Worm (Caenorhabditis elegans) whole organism, L3 larva: ENCODE results near the gene fipr-6.

Experiments
- R02D3.7 ChIP-seq: fragments of 150-350 bp; optimal IDR thresholded peaks from 2 replicates; lab custom pipeline; 2014; ENCODE audit warnings: missing biosample characterization, missing genetic modification characterization
- ZK546.5 ChIP-seq: sonication (generic microtip); optimal IDR thresholded peaks from 2 replicates; lab custom pipeline; 2017; ENCODE audit warnings: missing biosample characterization, missing genetic modification characterization
- ama-1 ChIP-seq: fragments of 150-350 bp; optimal IDR thresholded peaks from 2 replicates; lab custom pipeline; 2018
- ceh-16 ChIP-seq: sonication (generic microtip); optimal IDR thresholded peaks from 2 replicates; lab custom pipeline; 2017; ENCODE audit warnings: missing biosample characterization, missing genetic modification characterization
- ceh-28 ChIP-seq: fragments of 150-350 bp; optimal IDR thresholded peaks from 2 replicates; lab custom pipeline; 2014; ENCODE audit warnings: missing biosample characterization, missing genetic modification reagents, missing genetic modification characterization
- ceh-82 ChIP-seq: fragments of 150-350 bp; optimal IDR thresholded peaks from 2 replicates; lab custom pipeline; 2014; ENCODE audit warnings: missing biosample characterization, missing genetic modification characterization
- ceh-9 ChIP-seq: sonication (generic microtip); optimal IDR thresholded peaks from 2 replicates; lab custom pipeline; 2018; ENCODE audit warnings: missing biosample characterization, missing genetic modification characterization
- daf-12 ChIP-seq: fragments of 150-350 bp; optimal IDR thresholded peaks from 2 replicates; lab custom pipeline; 2014; ENCODE audit warnings: missing biosample characterization, missing genetic modification reagents, missing genetic modification characterization
- egl-5 ChIP-seq: fragments of 150-350 bp; optimal IDR thresholded peaks from 2 replicates; lab custom pipeline; 2017; ENCODE audit warnings: missing biosample characterization, missing genetic modification reagents, missing genetic modification characterization, inconsistent platforms
- elt-2 ChIP-seq: sonication (generic microtip); optimal IDR thresholded peaks from 2 replicates; lab custom pipeline; 2016; ENCODE audit warnings: missing genetic modification reagents, mild to moderate bottlenecking, missing genetic modification characterization, missing compliant biosample characterization
- elt-3 ChIP-seq, 3 experiments: fragments of 150-350 bp in 1 of 3; sonication (generic microtip) in 2 of 3; optimal IDR thresholded peaks; 2 replicates in 2 of 3; 4 replicates in 1 of 3; lab custom pipeline; 2014 to 2017; ENCODE audit warnings: missing biosample characterization in 3 of 3, missing genetic modification characterization in 3 of 3
- eor-1 ChIP-seq, 2 experiments: fragments of 150-350 bp; optimal IDR thresholded peaks; 2 replicates each; lab custom pipeline; 2014 to 2018; ENCODE audit warnings: missing biosample characterization in 2 of 2, missing genetic modification characterization in 2 of 2
- fkh-10 ChIP-seq: sonication (generic microtip); optimal IDR thresholded peaks from 2 replicates; lab custom pipeline; 2017; ENCODE audit warnings: missing biosample characterization, missing genetic modification reagents, missing genetic modification characterization
- fkh-2 ChIP-seq: fragments of 150-350 bp; optimal IDR thresholded peaks from 2 replicates; lab custom pipeline; 2014; ENCODE audit warnings: missing biosample characterization, missing genetic modification reagents, missing genetic modification characterization
- fos-1 ChIP-seq: fragments of 150-350 bp; optimal IDR thresholded peaks from 2 replicates; lab custom pipeline; 2014; ENCODE audit warnings: missing biosample characterization, missing genetic modification characterization
- hmg-11 ChIP-seq: sonication (generic microtip); optimal IDR thresholded peaks from 2 replicates; lab custom pipeline; 2016; ENCODE audit warnings: missing genetic modification characterization, missing compliant biosample characterization
- jun-1 ChIP-seq: fragments of 150-350 bp; optimal IDR thresholded peaks from 2 replicates; lab custom pipeline; 2014; ENCODE audit warnings: missing biosample characterization, missing genetic modification reagents, missing genetic modification characterization
- lin-15B ChIP-seq: fragments of 150-350 bp; optimal IDR thresholded peaks from 2 replicates; lab custom pipeline; 2014; ENCODE audit warnings: missing biosample characterization, missing genetic modification characterization
- lin-39 ChIP-seq: fragments of 150-350 bp; optimal IDR thresholded peaks from 2 replicates; lab custom pipeline; 2018; ENCODE audit warnings: missing biosample characterization, missing genetic modification reagents, missing genetic modification characterization
- lsy-12 ChIP-seq: sonication (generic microtip); optimal IDR thresholded peaks from 2 replicates; lab custom pipeline; 2016; ENCODE audit warnings: mild to moderate bottlenecking, missing genetic modification characterization, missing compliant biosample characterization
- mdl-1 ChIP-seq: fragments of 150-350 bp; optimal IDR thresholded peaks from 2 replicates; lab custom pipeline; 2014; ENCODE audit warnings: missing biosample characterization, missing genetic modification characterization
- mml-1 ChIP-seq: fragments of 150-350 bp; sonication (generic microtip); optimal IDR thresholded peaks from 3 replicates; lab custom pipeline; 2014; ENCODE audit warnings: missing biosample characterization, missing genetic modification characterization
- nfya-1 ChIP-seq: sonication (generic microtip); optimal IDR thresholded peaks from 2 replicates; lab custom pipeline; 2017; ENCODE audit warnings: missing genetic modification characterization, mild to moderate bottlenecking, missing compliant biosample characterization, antibody characterized with exemption, moderate library complexity; ENCODE audit not compliant: insufficient read depth
- nhr-11 ChIP-seq: fragments of 150-350 bp; optimal IDR thresholded peaks from 2 replicates; lab custom pipeline; 2014; ENCODE audit warnings: missing biosample characterization, missing genetic modification characterization
- nhr-23 ChIP-seq: fragments of 150-350 bp; optimal IDR thresholded peaks from 2 replicates; lab custom pipeline; 2014; ENCODE audit warnings: missing biosample characterization, missing genetic modification reagents, missing genetic modification characterization
- nhr-237 ChIP-seq: fragments of 150-350 bp; optimal IDR thresholded peaks from 2 replicates; lab custom pipeline; 2014; ENCODE audit warnings: missing biosample characterization, missing genetic modification characterization
- nhr-25 ChIP-seq: sonication (generic microtip); optimal IDR thresholded peaks from 2 replicates; lab custom pipeline; 2017; ENCODE audit warnings: missing biosample characterization, missing genetic modification characterization
- nhr-43 ChIP-seq: sonication (generic microtip); optimal IDR thresholded peaks from 2 replicates; lab custom pipeline; 2016; ENCODE audit warnings: mild to moderate bottlenecking, missing genetic modification characterization, missing compliant biosample characterization; ENCODE audit not compliant: poor library complexity, severe bottlenecking
- nhr-67 ChIP-seq: fragments of 150-350 bp; optimal IDR thresholded peaks from 2 replicates; lab custom pipeline; 2014; ENCODE audit warnings: missing biosample characterization, missing genetic modification characterization
- nhr-76 ChIP-seq: fragments of 150-350 bp; sonication (generic microtip); optimal IDR thresholded peaks from 5 replicates; lab custom pipeline; 2014; ENCODE audit warnings: missing biosample characterization, missing genetic modification characterization
- nhr-77 ChIP-seq: fragments of 150-350 bp; optimal IDR thresholded peaks from 2 replicates; lab custom pipeline; 2014; ENCODE audit warnings: missing biosample characterization, missing genetic modification characterization
- pha-4 ChIP-seq: fragments of 150-350 bp; optimal IDR thresholded peaks from 2 replicates; lab custom pipeline; 2014; ENCODE audit warnings: missing biosample characterization, missing genetic modification reagents, missing genetic modification characterization
- pqm-1 ChIP-seq: fragments of 150-350 bp; optimal IDR thresholded peaks from 2 replicates; lab custom pipeline; 2017; ENCODE audit warnings: missing biosample characterization, missing genetic modification characterization, inconsistent platforms
- skn-1 ChIP-seq: fragments of 150-350 bp; optimal IDR thresholded peaks from 2 replicates; lab custom pipeline; 2014; ENCODE audit warnings: missing biosample characterization, missing genetic modification characterization
- snpc-4 ChIP-seq: fragments of 150-350 bp; optimal IDR thresholded peaks from 2 replicates; lab custom pipeline; 2014; ENCODE audit warnings: missing biosample characterization, missing genetic modification characterization
- tbx-2 ChIP-seq: sonication (generic microtip); optimal IDR thresholded peaks from 2 replicates; lab custom pipeline; 2016; ENCODE audit warnings: mild to moderate bottlenecking, missing genetic modification characterization, missing compliant biosample characterization
- unc-62 ChIP-seq: fragments of 150-350 bp; sonication (generic microtip); optimal IDR thresholded peaks from 4 replicates; lab custom pipeline; 2014; ENCODE audit warnings: missing biosample characterization, missing genetic modification reagents, missing genetic modification characterization
- ztf-11 ChIP-seq: fragments of 150-350 bp; optimal IDR thresholded peaks from 2 replicates; lab custom pipeline; 2014; ENCODE audit warnings: missing biosample characterization, missing genetic modification characterization
- ztf-4 ChIP-seq: fragments of 150-350 bp; optimal IDR thresholded peaks from 2 replicates; lab custom pipeline; 2014; ENCODE audit warnings: missing biosample characterization, missing genetic modification characterization

fipr-6 gene

DNA sequence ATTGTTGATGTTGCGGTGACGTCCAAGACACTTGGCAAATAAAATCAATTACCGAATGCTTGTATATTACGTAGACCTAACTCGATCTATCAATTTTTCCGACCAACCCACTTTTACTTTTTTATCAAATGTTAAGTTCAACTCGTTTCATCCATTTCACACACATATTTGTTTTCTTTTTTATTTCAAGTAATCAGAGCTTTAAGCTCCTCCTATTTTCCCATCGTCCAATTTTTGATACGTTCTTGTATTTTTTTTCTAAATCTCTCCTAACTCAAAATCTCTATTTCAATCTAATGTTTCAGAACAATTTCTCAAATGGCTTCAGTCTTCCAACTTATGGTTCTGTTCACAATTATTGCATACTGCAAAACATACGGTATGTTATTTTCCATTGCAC, 32.6 kb upstream of the fipr-6 start, which contains the start of gene ZK856.6:
Gene ZK856.6 (plus strand): TSS at position 301 of the 400 bp plus-strand sequence.
- TF ChIP-seq ceh-28 (tag; lab: Kevin White, UChicago) (no peak), nfya-1 (tag; lab: Kevin White, UChicago) (no peak), pqm-1 (tag; lab: Kevin White, UChicago) (no peak), tbx-2 (tag; lab: Kevin White, UChicago) (no peak), ZK546.5 (tag; lab: Kevin White, UChicago) (no peak), egl-5 (no peak), pha-4 (tag; lab: Kevin White, UChicago) (no peak), ama-1 (lab: Kevin White, UChicago) (no peak), daf-12 (no peak), elt-3 (tag; optimal IDR thresholded peaks at IDR 0.05; lab: Kevin White, UChicago) (no peak), ztf-11 (no peak), mdl-1 (tag; lab: Kevin White, UChicago) (no peak), jun-1 (tag; lab: Kevin White, UChicago) (no peak), mml-1 (no peak), ceh-82 (no peak)
- TF ChIP-seq, all 47 proteins: peak for 0

DNA sequence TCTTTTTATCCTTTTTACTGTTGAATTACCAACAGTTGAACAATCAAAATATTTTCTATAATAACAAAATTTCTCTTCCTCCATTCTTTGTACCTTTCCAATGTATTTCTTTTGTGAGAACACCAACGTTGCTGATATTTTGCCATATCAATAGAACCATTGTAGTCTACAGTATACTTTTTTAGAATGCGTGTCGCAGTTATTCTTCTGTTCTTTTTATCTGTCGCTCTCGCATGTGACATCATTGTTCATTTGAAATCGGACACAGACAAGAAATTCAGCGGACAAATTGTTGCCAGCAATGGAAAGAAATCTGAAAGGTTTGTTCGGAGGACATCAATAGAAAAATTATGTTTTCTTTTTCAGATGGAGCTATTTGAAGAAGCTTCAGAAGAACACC, 29.1 kb upstream of the fipr-6 start, which contains the start of gene ZK856.7:
Gene ZK856.7 (plus strand): TSS at position 186 of the 400 bp plus-strand sequence.
- TF ChIP-seq mml-1 (no peak), nhr-23 (tag; lab: Kevin White, UChicago) (peak; percentile 25)

DNA sequence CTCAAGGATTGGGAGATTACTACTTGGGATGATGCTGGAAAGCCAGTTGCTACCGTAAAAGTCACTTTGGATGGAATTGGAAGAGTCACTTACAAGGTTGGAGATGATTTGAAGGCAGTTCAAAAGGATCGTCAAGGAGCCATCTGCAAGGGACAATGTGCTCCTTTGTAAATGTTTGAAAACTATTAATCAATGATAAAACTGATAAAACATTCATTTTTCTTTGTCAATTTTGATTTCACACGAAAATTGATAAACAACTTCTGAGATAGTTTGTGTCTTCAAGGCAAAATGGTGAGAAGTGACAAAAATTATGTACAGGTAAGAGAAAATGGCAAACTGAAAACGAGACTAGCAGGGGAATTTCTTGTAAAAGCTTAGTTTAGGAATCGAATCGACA, 28.7 kb upstream of the fipr-6 start:
- TF ChIP-seq nhr-77 (tag; lab: Kevin White, UChicago) (no peak), elt-2 (peak; percentile 4), ama-1 (lab: Kevin White, UChicago) (peak; percentile 18)

DNA sequence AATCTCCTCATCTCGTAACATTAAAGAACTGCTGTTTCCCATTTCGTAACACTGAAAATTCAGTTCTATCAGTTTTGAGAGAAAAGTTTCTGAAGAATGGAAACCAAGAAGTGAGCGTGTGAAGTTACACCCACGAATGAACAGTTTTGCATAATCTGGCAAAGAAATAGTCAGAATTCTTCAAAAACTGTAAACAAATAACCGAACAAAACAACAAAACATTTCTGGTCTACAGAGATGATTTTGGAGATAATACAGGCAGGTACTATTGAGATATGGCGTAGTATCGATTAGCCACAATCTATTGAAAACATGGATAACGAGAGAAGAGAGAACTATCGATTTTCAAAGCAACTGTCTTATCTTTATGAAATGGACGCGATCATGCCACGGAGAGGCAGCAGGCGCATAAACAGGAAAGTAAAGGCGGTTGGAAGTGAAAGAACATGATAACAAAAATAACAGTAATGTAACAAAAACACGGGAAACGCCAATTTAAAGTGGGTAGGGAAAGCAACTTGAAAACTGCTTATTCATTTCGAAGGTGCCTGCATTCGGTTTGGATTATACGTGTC, 27.5 kb upstream of the fipr-6 start, which contains the start of gene chpf-1:
Gene chpf-1 (minus strand): TSS at position 51 of the 575 bp plus-strand sequence.
- TF ChIP-seq unc-62, result no peak
- TF ChIP-seq nhr-43 (tag; lab: Kevin White, UChicago), result peak; percentile 34
- peak; percentile 42 for TF ChIP-seq nhr-23 (tag; lab: Kevin White, UChicago)
- TF ChIP-seq ceh-28 (tag; lab: Kevin White, UChicago), result peak; percentile 86
- no peak for TF ChIP-seq nhr-11 (tag; lab: Kevin White, UChicago)
- peak in 1 of 3 experiments; percentile 14 for TF ChIP-seq elt-3 (tag; optimal IDR thresholded peaks at IDR 0.05; lab: Kevin White, UChicago)
- peak; percentile 77 for TF ChIP-seq elt-2
- TF ChIP-seq jun-1 (tag; lab: Kevin White, UChicago), result no peak
- no peak for TF ChIP-seq R02D3.7 (tag; lab: Kevin White, UChicago)
- peak; percentile 41 for TF ChIP-seq snpc-4 (tag; lab: Kevin White, UChicago)
- no peak for TF ChIP-seq skn-1
- peak; percentile 91 for TF ChIP-seq pqm-1 (tag; lab: Kevin White, UChicago)

DNA sequence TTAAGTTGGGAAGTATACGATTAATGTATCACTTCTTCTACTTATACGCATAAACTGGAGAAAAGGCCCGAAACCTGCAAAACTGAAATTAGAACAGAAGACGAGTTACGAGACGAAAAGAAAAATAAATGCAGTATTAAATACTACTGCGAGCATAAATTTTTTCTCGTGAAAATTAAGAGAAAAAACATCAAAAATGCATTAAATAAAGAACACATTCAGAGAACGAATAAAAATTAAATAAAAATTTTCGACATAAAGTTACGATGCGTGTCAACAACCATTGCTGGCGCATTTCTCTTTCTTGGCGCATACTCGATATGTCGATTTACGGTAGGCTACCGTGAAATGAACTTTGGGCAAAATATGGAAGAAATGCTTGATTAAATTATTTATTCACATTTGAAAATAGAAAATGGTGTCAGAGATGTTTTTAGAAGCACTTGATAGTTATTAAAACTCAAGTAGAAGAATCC, 26.1 kb upstream of the fipr-6 start, which contains the start of the genes ZK856.19 and ZK856.11:
Gene ZK856.19 (minus strand): TSS at position 51 of the 476 bp plus-strand sequence.
Gene ZK856.11 (minus strand): TSS at position 76 of the 476 bp plus-strand sequence.
- TF ChIP-seq elt-3 (tag; optimal IDR thresholded peaks at IDR 0.05; lab: Kevin White, UChicago) (no peak), unc-62 (no peak), nhr-77 (tag; lab: Kevin White, UChicago) (no peak), ceh-9 (tag; lab: Kevin White, UChicago) (no peak), ama-1 (lab: Kevin White, UChicago) (no peak), lin-39 (no peak), egl-5 (no peak), ceh-16 (tag; lab: Kevin White, UChicago) (no peak), ztf-11 (no peak), eor-1 (tag; optimal IDR thresholded peaks at IDR 0.05; lab: Kevin White, UChicago) (no peak), pqm-1 (tag; lab: Kevin White, UChicago) (peak; percentile 30), ceh-28 (tag; lab: Kevin White, UChicago) (peak; percentile 33), fkh-2 (tag; lab: Kevin White, UChicago) (no peak), ztf-4 (tag; lab: Kevin White, UChicago) (no peak), nfya-1 (tag; lab: Kevin White, UChicago) (peak; percentile 61), fos-1 (tag; lab: Kevin White, UChicago) (no peak), lin-15B (tag; lab: Kevin White, UChicago) (peak; percentile 92), pha-4 (tag; lab: Kevin White, UChicago) (peak; percentile 88), tbx-2 (tag; lab: Kevin White, UChicago) (peak; percentile 29), nhr-23 (tag; lab: Kevin White, UChicago) (peak; percentile 68), lsy-12 (tag; lab: Kevin White, UChicago) (peak; percentile 68), skn-1 (no peak), ceh-82 (no peak), R02D3.7 (tag; lab: Kevin White, UChicago) (peak; percentile 86), nhr-76 (tag; lab: Kevin White, UChicago) (no peak), nhr-237 (no peak), nhr-11 (tag; lab: Kevin White, UChicago) (no peak), daf-12 (no peak), snpc-4 (tag; lab: Kevin White, UChicago) (peak; percentile 60), mml-1 (no peak), nhr-67 (tag; lab: Kevin White, UChicago) (no peak), mdl-1 (tag; lab: Kevin White, UChicago) (no peak), fkh-10 (GFP tag; lab: Kevin White, UChicago) (peak; percentile 28), hmg-11 (tag; lab: Kevin White, UChicago) (peak; percentile 28), jun-1 (tag; lab: Kevin White, UChicago) (peak; percentile 39), ZK546.5 (tag; lab: Kevin White, UChicago) (no peak), elt-2 (peak; percentile 43), nhr-25 (no peak)
